Fruit fly (Drosophila melanogaster) whole organism: ENCODE results near the gene exex.

ENCODE experiments used
- CG8478 ChIP-seq: fragments of >200 bp; optimal IDR thresholded peaks from 2 replicates; lab custom pipeline; 2018; ENCODE audit warnings: inconsistent platforms
- Dll ChIP-seq: fragments of >200 bp; optimal IDR thresholded peaks from 2 replicates; lab custom pipeline; 2017
- EcR ChIP-seq, 2 experiments: fragments of >200 bp; optimal IDR thresholded peaks; 2 replicates each; lab custom pipeline; 2017; ENCODE audit warnings: missing biosample characterization in 2 of 2, missing genetic modification characterization in 2 of 2, missing genetic modification reagents in 2 of 2
- pan ChIP-seq: fragments of >200 bp; optimal IDR thresholded peaks from 2 replicates; lab custom pipeline; 2017
- psq ChIP-seq: fragments of >200 bp; optimal IDR thresholded peaks from 2 replicates; lab custom pipeline; 2017
- usp ChIP-seq: fragments of >200 bp; optimal IDR thresholded peaks from 2 replicates; lab custom pipeline; 2017; ENCODE audit warnings: missing biosample characterization, missing genetic modification characterization, mixed read lengths

- TF ChIP-seq pan (no peak), psq (lab: Kevin White, UChicago) (no peak), usp (GFP tag; lab: Kevin White, UChicago) (no peak), EcR (GFP tag; optimal IDR thresholded peaks at IDR 0.05; lab: Kevin White, UChicago) (no peak), Dll (lab: Kevin White, UChicago) (no peak), CG8478 (lab: Kevin White, UChicago) (no peak)
These were observed 13.0 kb downstream of the exex start for dm6 chr3L:7960707-7961695.
